Worm (Caenorhabditis elegans) whole organism, L3 larva: ENCODE data around the gene C09G12.17.

Experiments used
- R02D3.7 ChIP-seq: fragments of 150-350 bp; optimal IDR thresholded peaks from 2 replicates; lab custom pipeline; 2014; ENCODE audit warnings: missing biosample characterization, missing genetic modification characterization
- aly-2 ChIP-seq: fragments of 150-350 bp; optimal IDR thresholded peaks from 2 replicates; lab custom pipeline; 2014; ENCODE audit warnings: missing biosample characterization, missing genetic modification characterization
- ama-1 ChIP-seq: fragments of 150-350 bp; optimal IDR thresholded peaks from 2 replicates; lab custom pipeline; 2018
- ceh-28 ChIP-seq: fragments of 150-350 bp; optimal IDR thresholded peaks from 2 replicates; lab custom pipeline; 2014; ENCODE audit warnings: missing biosample characterization, missing genetic modification reagents, missing genetic modification characterization
- daf-12 ChIP-seq: fragments of 150-350 bp; optimal IDR thresholded peaks from 2 replicates; lab custom pipeline; 2014; ENCODE audit warnings: missing biosample characterization, missing genetic modification reagents, missing genetic modification characterization
- egl-27 ChIP-seq: sonication (generic microtip); optimal IDR thresholded peaks from 4 replicates; lab custom pipeline; 2017; ENCODE audit warnings: missing biosample characterization, missing genetic modification reagents, missing genetic modification characterization
- egl-5 ChIP-seq: fragments of 150-350 bp; optimal IDR thresholded peaks from 2 replicates; lab custom pipeline; 2017; ENCODE audit warnings: missing biosample characterization, missing genetic modification reagents, missing genetic modification characterization, inconsistent platforms
- elt-1 ChIP-seq: fragments of 150-350 bp; optimal IDR thresholded peaks from 2 replicates; lab custom pipeline; 2014; ENCODE audit warnings: missing biosample characterization, missing genetic modification characterization
- elt-2 ChIP-seq: sonication (generic microtip); optimal IDR thresholded peaks from 2 replicates; lab custom pipeline; 2016; ENCODE audit warnings: missing genetic modification reagents, mild to moderate bottlenecking, missing genetic modification characterization, missing compliant biosample characterization
- elt-3 ChIP-seq, 3 experiments: fragments of 150-350 bp in 1 of 3; sonication (generic microtip) in 2 of 3; optimal IDR thresholded peaks; 2 replicates in 2 of 3; 4 replicates in 1 of 3; lab custom pipeline; 2014 to 2017; ENCODE audit warnings: missing biosample characterization in 3 of 3, missing genetic modification characterization in 3 of 3
- eor-1 ChIP-seq, 2 experiments: fragments of 150-350 bp; optimal IDR thresholded peaks; 2 replicates each; lab custom pipeline; 2014 to 2018; ENCODE audit warnings: missing biosample characterization in 2 of 2, missing genetic modification characterization in 2 of 2
- fkh-10 ChIP-seq: sonication (generic microtip); optimal IDR thresholded peaks from 2 replicates; lab custom pipeline; 2017; ENCODE audit warnings: missing biosample characterization, missing genetic modification reagents, missing genetic modification characterization
- hmg-11 ChIP-seq: sonication (generic microtip); optimal IDR thresholded peaks from 2 replicates; lab custom pipeline; 2016; ENCODE audit warnings: missing genetic modification characterization, missing compliant biosample characterization
- jun-1 ChIP-seq: fragments of 150-350 bp; optimal IDR thresholded peaks from 2 replicates; lab custom pipeline; 2014; ENCODE audit warnings: missing biosample characterization, missing genetic modification reagents, missing genetic modification characterization
- lin-15B ChIP-seq: fragments of 150-350 bp; optimal IDR thresholded peaks from 2 replicates; lab custom pipeline; 2014; ENCODE audit warnings: missing biosample characterization, missing genetic modification characterization
- lin-39 ChIP-seq: fragments of 150-350 bp; optimal IDR thresholded peaks from 2 replicates; lab custom pipeline; 2018; ENCODE audit warnings: missing biosample characterization, missing genetic modification reagents, missing genetic modification characterization
- lsy-12 ChIP-seq: sonication (generic microtip); optimal IDR thresholded peaks from 2 replicates; lab custom pipeline; 2016; ENCODE audit warnings: mild to moderate bottlenecking, missing genetic modification characterization, missing compliant biosample characterization
- mml-1 ChIP-seq: fragments of 150-350 bp; sonication (generic microtip); optimal IDR thresholded peaks from 3 replicates; lab custom pipeline; 2014; ENCODE audit warnings: missing biosample characterization, missing genetic modification characterization
- nfya-1 ChIP-seq: sonication (generic microtip); optimal IDR thresholded peaks from 2 replicates; lab custom pipeline; 2017; ENCODE audit warnings: missing genetic modification characterization, mild to moderate bottlenecking, missing compliant biosample characterization, antibody characterized with exemption, moderate library complexity; ENCODE audit not compliant: insufficient read depth
- nhr-11 ChIP-seq: fragments of 150-350 bp; optimal IDR thresholded peaks from 2 replicates; lab custom pipeline; 2014; ENCODE audit warnings: missing biosample characterization, missing genetic modification characterization
- nhr-23 ChIP-seq: fragments of 150-350 bp; optimal IDR thresholded peaks from 2 replicates; lab custom pipeline; 2014; ENCODE audit warnings: missing biosample characterization, missing genetic modification reagents, missing genetic modification characterization
- nhr-25 ChIP-seq: sonication (generic microtip); optimal IDR thresholded peaks from 2 replicates; lab custom pipeline; 2017; ENCODE audit warnings: missing biosample characterization, missing genetic modification characterization
- nhr-28 ChIP-seq: fragments of 150-350 bp; optimal IDR thresholded peaks from 2 replicates; lab custom pipeline; 2014; ENCODE audit warnings: missing biosample characterization, missing genetic modification characterization
- nhr-43 ChIP-seq: sonication (generic microtip); optimal IDR thresholded peaks from 2 replicates; lab custom pipeline; 2016; ENCODE audit warnings: mild to moderate bottlenecking, missing genetic modification characterization, missing compliant biosample characterization; ENCODE audit not compliant: poor library complexity, severe bottlenecking
- nhr-76 ChIP-seq: fragments of 150-350 bp; sonication (generic microtip); optimal IDR thresholded peaks from 5 replicates; lab custom pipeline; 2014; ENCODE audit warnings: missing biosample characterization, missing genetic modification characterization
- nhr-77 ChIP-seq: fragments of 150-350 bp; optimal IDR thresholded peaks from 2 replicates; lab custom pipeline; 2014; ENCODE audit warnings: missing biosample characterization, missing genetic modification characterization
- pha-4 ChIP-seq: fragments of 150-350 bp; optimal IDR thresholded peaks from 2 replicates; lab custom pipeline; 2014; ENCODE audit warnings: missing biosample characterization, missing genetic modification reagents, missing genetic modification characterization
- pqm-1 ChIP-seq: fragments of 150-350 bp; optimal IDR thresholded peaks from 2 replicates; lab custom pipeline; 2017; ENCODE audit warnings: missing biosample characterization, missing genetic modification characterization, inconsistent platforms
- sea-2 ChIP-seq: fragments of 150-350 bp; sonication (generic microtip); optimal IDR thresholded peaks from 4 replicates; lab custom pipeline; 2014; ENCODE audit warnings: missing biosample characterization, missing genetic modification reagents, missing genetic modification characterization
- snpc-4 ChIP-seq: fragments of 150-350 bp; optimal IDR thresholded peaks from 2 replicates; lab custom pipeline; 2014; ENCODE audit warnings: missing biosample characterization, missing genetic modification characterization
- unc-62 ChIP-seq: fragments of 150-350 bp; sonication (generic microtip); optimal IDR thresholded peaks from 4 replicates; lab custom pipeline; 2014; ENCODE audit warnings: missing biosample characterization, missing genetic modification reagents, missing genetic modification characterization
- zag-1 ChIP-seq: fragments of 150-350 bp; optimal IDR thresholded peaks from 2 replicates; lab custom pipeline; 2014; ENCODE audit warnings: missing biosample characterization, missing genetic modification characterization
- ztf-11 ChIP-seq: fragments of 150-350 bp; optimal IDR thresholded peaks from 2 replicates; lab custom pipeline; 2014; ENCODE audit warnings: missing biosample characterization, missing genetic modification characterization

The C09G12.17 gene

ce11 chrIV:3496358-3496757 lies at the start of gene C09G12.17:
Gene C09G12.17, minus strand, starts transcription at chrIV:3496458.
- no peak for TF ChIP-seq snpc-4
- no peak for TF ChIP-seq nfya-1 (tag; lab: Kevin White, UChicago)
- no peak for TF ChIP-seq unc-62 (GFP tag; lab: Kevin White, UChicago)
- TF ChIP-seq elt-2 (tag; lab: Kevin White, UChicago), result no peak
- no peak for TF ChIP-seq nhr-76 (tag; lab: Kevin White, UChicago)
- TF ChIP-seq nhr-43 (tag; lab: Kevin White, UChicago), result no peak
- TF ChIP-seq eor-1 (tag; optimal IDR thresholded peaks at IDR 0.05; lab: Kevin White, UChicago), result no peak
- no peak for TF ChIP-seq elt-1 (tag; lab: Kevin White, UChicago)
- TF ChIP-seq lsy-12 (tag; lab: Kevin White, UChicago), result no peak
- no peak for TF ChIP-seq egl-27 (tag; lab: Kevin White, UChicago)
- no peak for TF ChIP-seq nhr-23 (tag; lab: Kevin White, UChicago)
- TF ChIP-seq nhr-28 (tag; lab: Kevin White, UChicago), result no peak
- TF ChIP-seq jun-1, result no peak
- TF ChIP-seq nhr-11 (tag; lab: Kevin White, UChicago), result no peak
- TF ChIP-seq lin-39 (tag; lab: Kevin White, UChicago), result no peak
- TF ChIP-seq mml-1 (tag; lab: Kevin White, UChicago), result no peak

- TF ChIP-seq ceh-28 (peak; percentile 85), eor-1 (tag; optimal IDR thresholded peaks at IDR 0.05; lab: Kevin White, UChicago) (no peak)
These were observed 48.8 kb upstream of the C09G12.17 start for ce11 chrIV:3545060-3545459.

ce11 chrIV:3539872-3540271 lies 43.6 kb upstream of the C09G12.17 start, which contains the start of gene B0212.3:
Gene B0212.3, plus strand, starts transcription at chrIV:3540172.
- no peak for TF ChIP-seq daf-12 (tag; lab: Kevin White, UChicago)
- no peak for TF ChIP-seq hmg-11 (tag; lab: Kevin White, UChicago)
- no peak for TF ChIP-seq ama-1
- TF ChIP-seq nhr-76 (tag; lab: Kevin White, UChicago), result no peak
- no peak for TF ChIP-seq nhr-77 (tag; lab: Kevin White, UChicago)
- no peak for TF ChIP-seq fkh-10 (GFP tag; lab: Kevin White, UChicago)
- no peak for TF ChIP-seq egl-5 (tag; lab: Kevin White, UChicago)
- TF ChIP-seq sea-2, result no peak
- no peak for TF ChIP-seq jun-1
- no peak for TF ChIP-seq elt-1 (tag; lab: Kevin White, UChicago)
- TF ChIP-seq lin-39 (tag; lab: Kevin White, UChicago), result no peak

ce11 chrIV:3539253-3539652 lies 43.0 kb upstream of the C09G12.17 start:
- TF ChIP-seq elt-2 (tag; lab: Kevin White, UChicago), result no peak
- no peak for TF ChIP-seq pqm-1 (tag; lab: Kevin White, UChicago)
- no peak for TF ChIP-seq elt-3 (tag; optimal IDR thresholded peaks at IDR 0.05; lab: Kevin White, UChicago)
- TF ChIP-seq lsy-12 (tag; lab: Kevin White, UChicago), result no peak
- TF ChIP-seq eor-1 (tag; optimal IDR thresholded peaks at IDR 0.05; lab: Kevin White, UChicago), result no peak
- peak; percentile 15 for TF ChIP-seq hmg-11 (tag; lab: Kevin White, UChicago)
- no peak for TF ChIP-seq nhr-25
- TF ChIP-seq, all 47 proteins: peak for 1

ce11 chrIV:3532989-3533388 lies 36.7 kb upstream of the C09G12.17 start:
- peak; percentile 15 for TF ChIP-seq nhr-25
- peak; percentile 48 for TF ChIP-seq pha-4 (tag; lab: Kevin White, UChicago)
- no peak for TF ChIP-seq R02D3.7
- TF ChIP-seq lin-15B (tag; lab: Kevin White, UChicago), result peak; percentile 46
- TF ChIP-seq hmg-11 (tag; lab: Kevin White, UChicago), result peak; percentile 26
- TF ChIP-seq elt-2 (tag; lab: Kevin White, UChicago), result no peak
- peak; percentile 35 for TF ChIP-seq nfya-1 (tag; lab: Kevin White, UChicago)

ce11 chrIV:3532167-3532566 lies 35.9 kb upstream of the C09G12.17 start, which contains the start of gene M57.1:
Gene M57.1, plus strand, starts transcription at chrIV:3532467.
- no peak for TF ChIP-seq egl-27 (tag; lab: Kevin White, UChicago)
- TF ChIP-seq nhr-77 (tag; lab: Kevin White, UChicago), result no peak
- TF ChIP-seq pqm-1 (tag; lab: Kevin White, UChicago), result no peak
- no peak for TF ChIP-seq lsy-12 (tag; lab: Kevin White, UChicago)
- TF ChIP-seq elt-2 (tag; lab: Kevin White, UChicago), result no peak
- TF ChIP-seq zag-1 (tag; lab: Kevin White, UChicago), result no peak
- TF ChIP-seq nhr-23 (tag; lab: Kevin White, UChicago), result no peak
- no peak for TF ChIP-seq egl-5 (tag; lab: Kevin White, UChicago)
- no peak for TF ChIP-seq pha-4 (tag; lab: Kevin White, UChicago)
- TF ChIP-seq aly-2 (tag; lab: Kevin White, UChicago), result no peak
- no peak for TF ChIP-seq ztf-11 (tag; lab: Kevin White, UChicago)
- no peak for TF ChIP-seq ceh-28
